Worm (Caenorhabditis elegans) whole organism, L1 larva: ENCODE data around the gene ceh-32.

ENCODE experiments used
- C04F5.9 ChIP-seq: sonication (generic microtip); optimal IDR thresholded peaks from 2 replicates; lab custom pipeline; 2016; ENCODE audit warnings: missing genetic modification characterization, missing compliant biosample characterization
- Y116A8C.19 ChIP-seq: sonication (generic microtip); optimal IDR thresholded peaks from 2 replicates; lab custom pipeline; 2016; ENCODE audit warnings: missing compliant biosample characterization, missing genetic modification characterization, borderline replicate concordance
- aly-2 ChIP-seq: fragments of 150-350 bp; optimal IDR thresholded peaks from 2 replicates; lab custom pipeline; 2014; ENCODE audit warnings: missing biosample characterization, missing genetic modification characterization
- blmp-1 ChIP-seq: fragments of 150-350 bp; optimal IDR thresholded peaks from 2 replicates; lab custom pipeline; 2014; ENCODE audit warnings: missing biosample characterization, missing genetic modification characterization
- ceh-8 ChIP-seq: fragments of 200-800 bp; sonication (Bioruptor generic); optimal IDR thresholded peaks from 2 replicates; lab custom pipeline; 2018; ENCODE audit warnings: mild to moderate bottlenecking, missing genetic modification characterization, moderate library complexity, missing compliant biosample characterization
- ceh-90 ChIP-seq: sonication (generic microtip); optimal IDR thresholded peaks from 2 replicates; lab custom pipeline; 2016; ENCODE audit warnings: missing genetic modification characterization, missing compliant biosample characterization
- dsc-1 ChIP-seq: sonication (generic microtip); optimal IDR thresholded peaks from 2 replicates; lab custom pipeline; 2016; ENCODE audit warnings: mild to moderate bottlenecking, missing genetic modification characterization, missing compliant biosample characterization
- efl-1 ChIP-seq, 4 experiments: fragments of 150-350 bp; optimal IDR thresholded peaks in 3 of 4; peaks in 1 of 4; 1 replicate in 1 of 4; 2 replicates in 3 of 4; lab custom pipeline; 2014; ENCODE audit warnings: missing biosample characterization in 2 of 4, missing genetic modification characterization in 2 of 4, missing genetic modification reagents in 2 of 4
- efl-3 ChIP-seq: fragments of 200-800 bp; sonication (Bioruptor generic); optimal IDR thresholded peaks from 2 replicates; lab custom pipeline; 2018; ENCODE audit warnings: mild to moderate bottlenecking, missing genetic modification characterization, missing compliant biosample characterization
- egl-13 ChIP-seq: sonication (generic microtip); optimal IDR thresholded peaks from 2 replicates; lab custom pipeline; 2016; ENCODE audit warnings: missing genotype, missing genetic modification reagents, missing genetic modification characterization, missing compliant biosample characterization
- elt-3 ChIP-seq, 6 experiments: fragments of 150-350 bp in 1 of 6; sonication (generic microtip); optimal IDR thresholded peaks; 2 replicates each; lab custom pipeline; 2017 to 2018; ENCODE audit warnings: missing biosample characterization in 6 of 6, missing genetic modification characterization in 6 of 6, inconsistent platforms in 1 of 6
- fkh-10 ChIP-seq: sonication (generic microtip); optimal IDR thresholded peaks from 2 replicates; lab custom pipeline; 2017; ENCODE audit warnings: missing biosample characterization, missing genetic modification reagents, missing genetic modification characterization
- fkh-4 ChIP-seq: sonication (generic microtip); optimal IDR thresholded peaks from 2 replicates; lab custom pipeline; 2016; ENCODE audit warnings: missing compliant biosample characterization, missing genetic modification characterization, borderline replicate concordance
- grh-1 ChIP-seq: fragments of 200-800 bp; sonication (Bioruptor generic); IDR thresholded peaks from 2 replicates; pipeline ENCODE4 v1.3.6; 2022; ENCODE audit warnings: missing genetic modification reagents, missing genetic modification characterization, missing compliant biosample characterization
- hlh-17 ChIP-seq: fragments of 200-800 bp; sonication (Bioruptor generic); optimal IDR thresholded peaks from 2 replicates; lab custom pipeline; 2018; ENCODE audit warnings: missing genetic modification characterization, mild to moderate bottlenecking, missing compliant biosample characterization, moderate library complexity, borderline replicate concordance
- hlh-4 ChIP-seq: sonication (generic microtip); optimal IDR thresholded peaks from 2 replicates; lab custom pipeline; 2016; ENCODE audit warnings: mild to moderate bottlenecking, missing genetic modification characterization, missing compliant biosample characterization
- jun-1 ChIP-seq: fragments of 150-350 bp; optimal IDR thresholded peaks from 2 replicates; lab custom pipeline; 2014; ENCODE audit warnings: missing biosample characterization, missing genetic modification reagents, missing genetic modification characterization
- lin-13 ChIP-seq: fragments of 150-350 bp; optimal IDR thresholded peaks from 2 replicates; lab custom pipeline; 2014; ENCODE audit warnings: missing biosample characterization, missing genetic modification reagents, missing genetic modification characterization
- lin-14 ChIP-seq: fragments of 200-800 bp; sonication (Bioruptor generic); optimal IDR thresholded peaks from 2 replicates; lab custom pipeline; 2018; ENCODE audit warnings: mild to moderate bottlenecking, missing genetic modification characterization, moderate library complexity, missing compliant biosample characterization
- lin-35 ChIP-seq, 2 experiments: fragments of 150-350 bp; optimal IDR thresholded peaks; 2 replicates each; lab custom pipeline; 2014; ENCODE audit warnings: missing biosample characterization in 2 of 2, missing genetic modification characterization in 2 of 2, missing genetic modification reagents in 2 of 2
- lin-39 ChIP-seq: fragments of 150-350 bp; optimal IDR thresholded peaks from 2 replicates; lab custom pipeline; 2014; ENCODE audit warnings: missing biosample characterization, missing genetic modification reagents, missing genetic modification characterization
- lsy-2 ChIP-seq, 2 experiments: fragments of 150-350 bp; optimal IDR thresholded peaks; 2 replicates each; lab custom pipeline; 2014; ENCODE audit warnings: missing biosample characterization in 2 of 2, missing genetic modification characterization in 2 of 2
- mab-9 ChIP-seq: fragments of 200-800 bp; sonication (Bioruptor generic); IDR thresholded peaks from 2 replicates; pipeline ENCODE4 v1.3.6; 2022; ENCODE audit warnings: missing genetic modification reagents, missing genetic modification characterization, missing compliant biosample characterization
- mep-1 ChIP-seq: fragments of 150-350 bp; optimal IDR thresholded peaks from 2 replicates; lab custom pipeline; 2014; ENCODE audit warnings: missing biosample characterization, missing genetic modification characterization
- nhr-12 ChIP-seq: sonication (generic microtip); optimal IDR thresholded peaks from 2 replicates; lab custom pipeline; 2017; ENCODE audit warnings: missing biosample characterization, missing genetic modification characterization
- nhr-19 ChIP-seq: fragments of 200-800 bp; sonication (Bioruptor generic); conservative IDR thresholded peaks from 2 replicates; pipeline ENCODE4 v1.3.6; 2022; ENCODE audit warnings: missing genetic modification characterization, missing compliant biosample characterization
- nhr-20 ChIP-seq: sonication (generic microtip); optimal IDR thresholded peaks from 2 replicates; lab custom pipeline; 2016; ENCODE audit warnings: mild to moderate bottlenecking, missing genetic modification characterization, missing compliant biosample characterization
- nhr-237 ChIP-seq: fragments of 150-350 bp; optimal IDR thresholded peaks from 2 replicates; lab custom pipeline; 2014; ENCODE audit warnings: missing biosample characterization, missing genetic modification characterization
- nhr-28 ChIP-seq: fragments of 150-350 bp; optimal IDR thresholded peaks from 2 replicates; lab custom pipeline; 2014; ENCODE audit warnings: missing biosample characterization, missing genetic modification characterization
- nhr-71 ChIP-seq: sonication (generic microtip); optimal IDR thresholded peaks from 2 replicates; lab custom pipeline; 2016; ENCODE audit warnings: mild to moderate bottlenecking, missing genetic modification characterization, moderate library complexity, missing compliant biosample characterization
- nhr-76 ChIP-seq: sonication (generic microtip); optimal IDR thresholded peaks from 2 replicates; lab custom pipeline; 2017; ENCODE audit warnings: missing biosample characterization, missing genetic modification characterization
- nhr-77 ChIP-seq: fragments of 150-350 bp; optimal IDR thresholded peaks from 2 replicates; lab custom pipeline; 2014; ENCODE audit warnings: missing biosample characterization, missing genetic modification characterization
- nhr-84 ChIP-seq: sonication (generic microtip); optimal IDR thresholded peaks from 2 replicates; lab custom pipeline; 2017; ENCODE audit warnings: missing biosample characterization, missing genetic modification characterization
- nhr-85 ChIP-seq: sonication (generic microtip); peaks from one replicate; lab custom pipeline; 2016; ENCODE audit warnings: missing genetic modification characterization, inconsistent platforms, missing compliant biosample characterization
- nhr-90 ChIP-seq: sonication (generic microtip); optimal IDR thresholded peaks from 2 replicates; lab custom pipeline; 2016; ENCODE audit warnings: mild to moderate bottlenecking, missing genetic modification characterization, missing compliant biosample characterization; ENCODE audit not compliant: poor library complexity
- pag-3 ChIP-seq: sonication (generic microtip); optimal IDR thresholded peaks from 2 replicates; lab custom pipeline; 2017; ENCODE audit warnings: missing genetic modification characterization, mild to moderate bottlenecking, missing compliant biosample characterization, antibody characterized with exemption, borderline replicate concordance; ENCODE audit not compliant: insufficient read depth
- pax-3 ChIP-seq: fragments of 200-800 bp; sonication (Bioruptor generic); optimal IDR thresholded peaks from 2 replicates; lab custom pipeline; 2018; ENCODE audit warnings: mild to moderate bottlenecking, missing genetic modification characterization, moderate library complexity, missing compliant biosample characterization
- pqm-1 ChIP-seq: sonication (generic microtip); optimal IDR thresholded peaks from 3 replicates; lab custom pipeline; 2017; ENCODE audit warnings: missing biosample characterization, missing genetic modification characterization
- rnt-1 ChIP-seq: sonication (generic microtip); optimal IDR thresholded peaks from 2 replicates; lab custom pipeline; 2016; ENCODE audit warnings: mild to moderate bottlenecking, missing genetic modification characterization, moderate library complexity, missing compliant biosample characterization
- skn-1 ChIP-seq: fragments of 150-350 bp; optimal IDR thresholded peaks from 2 replicates; lab custom pipeline; 2014; ENCODE audit warnings: missing biosample characterization, missing genetic modification characterization
- snu-23 ChIP-seq: sonication (generic microtip); optimal IDR thresholded peaks from 2 replicates; lab custom pipeline; 2016; ENCODE audit warnings: missing genetic modification characterization, missing compliant biosample characterization
- sptf-1 ChIP-seq: fragments of 150-350 bp; optimal IDR thresholded peaks from 2 replicates; lab custom pipeline; 2014; ENCODE audit warnings: missing biosample characterization, missing genetic modification characterization
- sup-37 ChIP-seq: fragments of 200-800 bp; sonication (Bioruptor generic); optimal IDR thresholded peaks from 2 replicates; lab custom pipeline; 2018; ENCODE audit warnings: mild to moderate bottlenecking, missing genetic modification characterization, missing compliant biosample characterization
- swsn-7 ChIP-seq: sonication (generic microtip); optimal IDR thresholded peaks from 2 replicates; lab custom pipeline; 2016; ENCODE audit warnings: missing genetic modification characterization, missing compliant biosample characterization
- tlp-1 ChIP-seq: fragments of 150-350 bp; optimal IDR thresholded peaks from 2 replicates; lab custom pipeline; 2014; ENCODE audit warnings: missing biosample characterization, missing genetic modification characterization
- unc-130 ChIP-seq: fragments of 150-350 bp; optimal IDR thresholded peaks from 2 replicates; lab custom pipeline; 2017; ENCODE audit warnings: missing biosample characterization, missing genetic modification characterization, inconsistent platforms
- unc-86 ChIP-seq: sonication (generic microtip); optimal IDR thresholded peaks from 2 replicates; lab custom pipeline; 2016; ENCODE audit warnings: missing genetic modification characterization, missing compliant biosample characterization
- unc-98 ChIP-seq: fragments of 200-800 bp; sonication (Bioruptor generic); IDR thresholded peaks from 2 replicates; pipeline ENCODE4 v1.3.6; 2022; ENCODE audit warnings: missing genetic modification characterization, missing compliant biosample characterization
- vab-15 ChIP-seq: sonication (generic microtip); optimal IDR thresholded peaks from 2 replicates; lab custom pipeline; 2017; ENCODE audit warnings: missing genotype, mild to moderate bottlenecking, missing genetic modification characterization, missing compliant biosample characterization
- ztf-11 ChIP-seq, 2 experiments: sonication (generic microtip); optimal IDR thresholded peaks; 2 replicates each; lab custom pipeline; 2016 to 2017; ENCODE audit warnings: missing genetic modification characterization in 2 of 2, missing biosample characterization in 1 of 2, missing compliant biosample characterization in 1 of 2

The ceh-32 gene

DNA sequence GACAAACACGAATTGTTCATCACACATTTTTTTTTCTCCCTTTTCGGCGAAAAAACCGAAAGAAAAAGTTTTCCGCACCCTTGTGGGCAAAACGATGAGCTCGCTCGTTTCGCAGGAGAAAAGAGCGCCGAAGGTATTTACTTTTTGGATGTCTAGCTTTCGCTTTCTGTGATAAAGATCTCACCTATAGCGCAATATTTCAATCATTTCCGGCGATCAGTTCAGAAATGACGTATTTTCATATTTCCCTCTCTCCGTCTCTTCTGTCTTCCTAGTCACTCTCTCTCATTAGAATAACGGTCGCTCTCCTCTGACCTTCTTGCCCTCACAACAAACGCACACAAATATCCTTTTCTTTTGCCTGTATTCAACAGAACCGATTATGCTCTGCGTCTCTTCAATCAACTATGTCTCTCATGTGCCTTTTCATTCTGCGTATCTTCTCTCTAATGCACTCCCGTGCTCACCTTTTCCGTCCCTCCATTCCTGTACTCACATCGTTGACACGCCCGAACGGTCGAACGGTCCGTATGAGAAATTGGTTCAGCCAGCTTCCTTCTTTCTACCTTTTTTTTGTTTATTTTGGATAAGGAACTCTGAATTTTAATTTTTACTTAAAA is 31.3 kb downstream of the ceh-32 start:
- TF ChIP-seq unc-130 (tag; lab: Kevin White, UChicago) (no peak), ceh-90 (tag; lab: Kevin White, UChicago) (no peak), vab-15 (tag; lab: Kevin White, UChicago) (no peak), sup-37 (GFP tag; lab: Kevin White, UChicago) (no peak), blmp-1 (tag; lab: Kevin White, UChicago) (peak; percentile 80), nhr-90 (peak; percentile 6), sptf-1 (tag; lab: Kevin White, UChicago) (no peak), nhr-12 (tag; lab: Kevin White, UChicago) (no peak), nhr-28 (no peak), ztf-11 (tag; optimal IDR thresholded peaks at IDR 0.05; lab: Kevin White, UChicago) (no peak), nhr-85 (tag; lab: Kevin White, UChicago) (peak; percentile 88), nhr-71 (tag; lab: Kevin White, UChicago) (peak; percentile 39), unc-98 (GFP tag; lab: Robert Waterston, UW) (no peak), lin-14 (peak; percentile 60), aly-2 (tag; lab: Kevin White, UChicago) (no peak), swsn-7 (tag; lab: Kevin White, UChicago) (no peak), snu-23 (GFP tag; lab: Kevin White, UChicago) (peak; percentile 26), tlp-1 (tag; lab: Kevin White, UChicago) (no peak), C04F5.9 (tag; lab: Kevin White, UChicago) (no peak), lin-35 (GFP tag; optimal IDR thresholded peaks at IDR 0.05; lab: Kevin White, UChicago) (peak; percentile 0 to 36), egl-13 (tag; lab: Kevin White, UChicago) (no peak), nhr-84 (tag; lab: Kevin White, UChicago) (no peak), nhr-237 (tag; lab: Kevin White, UChicago) (no peak), rnt-1 (tag; lab: Kevin White, UChicago) (peak; percentile 7), grh-1 (GFP tag; lab: Robert Waterston, UW) (peak; percentile 19; the same call in 1 of the 2 replicates), lsy-2 (tag; optimal IDR thresholded peaks at IDR 0.05; lab: Kevin White, UChicago) (peak in 1 of 2 experiments; percentile 2), fkh-4 (tag; lab: Kevin White, UChicago) (no peak), dsc-1 (tag; lab: Kevin White, UChicago) (no peak), mep-1 (peak; percentile 48), nhr-20 (tag; lab: Kevin White, UChicago) (peak; percentile 40), Y116A8C.19 (tag; lab: Kevin White, UChicago) (no peak), efl-3 (GFP tag; lab: Kevin White, UChicago) (no peak), jun-1 (tag; lab: Kevin White, UChicago) (no peak), unc-86 (tag; lab: Kevin White, UChicago) (no peak), efl-1 (optimal IDR thresholded peaks at IDR 0.05; lab: Kevin White, UChicago) (peak; percentile 31 to 55), efl-1 (GFP tag; optimal IDR thresholded peaks at IDR 0.05 in 1 of 2; lab: Kevin White, UChicago) (no peak), nhr-19 (no peak), fkh-10 (GFP tag; lab: Kevin White, UChicago) (no peak), skn-1 (tag; lab: Kevin White, UChicago) (no peak), pqm-1 (tag; lab: Kevin White, UChicago) (no peak), nhr-77 (no peak), ceh-8 (GFP tag; lab: Kevin White, UChicago) (no peak), hlh-4 (tag; lab: Kevin White, UChicago) (no peak), pax-3 (tag; lab: Kevin White, UChicago) (no peak), mab-9 (GFP tag; lab: Robert Waterston, UW) (no peak), pag-3 (tag; lab: Kevin White, UChicago) (no peak), hlh-17 (no peak), lin-13 (GFP tag; lab: Kevin White, UChicago) (no peak), lin-39 (tag; lab: Kevin White, UChicago) (no peak), elt-3 (tag; optimal IDR thresholded peaks at IDR 0.05; lab: Kevin White, UChicago) (no peak), nhr-76 (tag; lab: Kevin White, UChicago) (no peak)
